Fruit fly (Drosophila melanogaster) whole organism, embryonic: ENCODE data around the gene Sec23.

Experiments used
- Aef1 ChIP-seq: fragments of 200-800 bp; sonication (Bioruptor generic); IDR thresholded peaks from 3 replicates; pipeline ENCODE4 v1.3.6; 2022; ENCODE audit warnings: missing biosample characterization, missing genetic modification characterization
- CG10267 ChIP-seq: fragments of 200-800 bp; sonication (Bioruptor generic); optimal IDR thresholded peaks from 2 replicates; lab custom pipeline; 2018; ENCODE audit warnings: missing biosample characterization, mild to moderate bottlenecking, missing genetic modification characterization, moderate library complexity
- CG11247 ChIP-seq: fragments of 200-800 bp; sonication (Bioruptor generic); IDR thresholded peaks from 2 replicates; pipeline ENCODE4 v1.3.6; 2022; ENCODE audit warnings: missing biosample characterization, missing genetic modification characterization
- CG12104 ChIP-seq: fragments of 200-800 bp; sonication (Bioruptor generic); optimal IDR thresholded peaks from 3 replicates; lab custom pipeline; 2016; ENCODE audit warnings: missing biosample characterization, missing genetic modification characterization
- CG13775 ChIP-seq: fragments of 200-800 bp; sonication (Bioruptor generic); optimal IDR thresholded peaks from 3 replicates; lab custom pipeline; 2017; ENCODE audit warnings: missing biosample characterization, mild to moderate bottlenecking, missing genetic modification characterization
- CG14710 ChIP-seq: fragments of 200-800 bp; sonication (Bioruptor generic); optimal IDR thresholded peaks from 3 replicates; lab custom pipeline; 2019; ENCODE audit warnings: missing biosample characterization, mild to moderate bottlenecking, missing genetic modification characterization, moderate library complexity
- CG16813 ChIP-seq: fragments of 200-800 bp; sonication (Bioruptor generic); IDR thresholded peaks from 3 replicates; pipeline ENCODE4 v1.3.6; 2022; ENCODE audit warnings: missing biosample characterization, missing genetic modification characterization; ENCODE audit not compliant: partially characterized antibody
- CG1792 ChIP-seq: fragments of 200-800 bp; sonication (Bioruptor generic); optimal IDR thresholded peaks from 2 replicates; lab custom pipeline; 2016; ENCODE audit warnings: missing biosample characterization, missing genetic modification characterization
- CG18011 ChIP-seq: fragments of 200-800 bp; sonication (Bioruptor generic); optimal IDR thresholded peaks from 2 replicates; lab custom pipeline; 2017; ENCODE audit warnings: missing biosample characterization, missing genetic modification characterization, mild to moderate bottlenecking, moderate library complexity, missing genotype
- CG18619 ChIP-seq: fragments of 200-800 bp; sonication (Bioruptor generic); optimal IDR thresholded peaks from 3 replicates; lab custom pipeline; 2017; ENCODE audit warnings: missing biosample characterization, mild to moderate bottlenecking, missing genetic modification characterization
- CG2116 ChIP-seq: fragments of 200-800 bp; sonication (Bioruptor generic); optimal IDR thresholded peaks from 3 replicates; lab custom pipeline; 2018; ENCODE audit warnings: missing biosample characterization, mild to moderate bottlenecking, missing genetic modification characterization
- CG2120 ChIP-seq: fragments of 200-800 bp; sonication (Bioruptor generic); optimal IDR thresholded peaks from 3 replicates; lab custom pipeline; 2016; ENCODE audit warnings: missing biosample characterization, missing genetic modification characterization
- CG5245 ChIP-seq: fragments of 200-800 bp; sonication (Bioruptor generic); optimal IDR thresholded peaks from 3 replicates; lab custom pipeline; 2016; ENCODE audit warnings: missing biosample characterization, missing genetic modification characterization
- CG8478 ChIP-seq: fragments of >200 bp; optimal IDR thresholded peaks from 2 replicates; lab custom pipeline; 2018
- Dad ChIP-seq: fragments of 200-800 bp; sonication (Bioruptor generic); optimal IDR thresholded peaks from 3 replicates; lab custom pipeline; 2016; ENCODE audit warnings: missing biosample characterization, missing genetic modification characterization
- Dek ChIP-seq: fragments of 200-800 bp; sonication (Bioruptor generic); optimal IDR thresholded peaks from 3 replicates; lab custom pipeline; 2019; ENCODE audit warnings: missing biosample characterization, mild to moderate bottlenecking, missing genetic modification characterization, moderate library complexity
- Dip2 ChIP-seq: fragments of 200-800 bp; sonication (Bioruptor generic); IDR thresholded peaks from 2 replicates; pipeline ENCODE4 v1.3.6; 2022; ENCODE audit warnings: missing biosample characterization, missing genetic modification characterization
- Dll ChIP-seq: fragments of 200-800 bp; sonication (Bioruptor generic); IDR thresholded peaks from 4 replicates; pipeline ENCODE4 v1.3.6; 2022; ENCODE audit warnings: missing biosample characterization, missing genetic modification characterization; ENCODE audit not compliant: partially characterized antibody
- E2f1 ChIP-seq: fragments of 200-800 bp; sonication (Bioruptor generic); IDR thresholded peaks from 2 replicates; pipeline ENCODE4 v1.3.6; 2022; ENCODE audit warnings: missing biosample characterization, missing genetic modification characterization
- E2f2 ChIP-seq: fragments of 200-800 bp; sonication (Bioruptor generic); IDR thresholded peaks from 2 replicates; pipeline ENCODE4 v1.3.6; 2022; ENCODE audit warnings: missing biosample characterization, missing genetic modification characterization
- ERR ChIP-seq: fragments of 200-800 bp; sonication (Bioruptor generic); optimal IDR thresholded peaks from 2 replicates; lab custom pipeline; 2016; ENCODE audit warnings: missing biosample characterization, missing genetic modification characterization
- Fer3 ChIP-seq: fragments of 200-800 bp; sonication (Bioruptor generic); optimal IDR thresholded peaks from 2 replicates; lab custom pipeline; 2018; ENCODE audit warnings: missing biosample characterization, mild to moderate bottlenecking, missing genetic modification characterization, moderate library complexity
- Lhr ChIP-seq: fragments of 200-800 bp; sonication (Bioruptor generic); optimal IDR thresholded peaks from 3 replicates; lab custom pipeline; 2017; ENCODE audit warnings: mild to moderate bottlenecking, missing biosample characterization, missing genetic modification reagents, missing genetic modification characterization
- Mes4 ChIP-seq: fragments of 200-800 bp; sonication (Bioruptor generic); optimal IDR thresholded peaks from 2 replicates; lab custom pipeline; 2016; ENCODE audit warnings: missing biosample characterization, missing genetic modification characterization
- Poxn ChIP-seq: fragments of 200-800 bp; sonication (Bioruptor generic); IDR thresholded peaks from 2 replicates; pipeline ENCODE4 v1.3.6; 2022; ENCODE audit warnings: missing biosample characterization, missing genetic modification characterization
- Six4 ChIP-seq: fragments of 200-800 bp; sonication (Bioruptor generic); optimal IDR thresholded peaks from 2 replicates; lab custom pipeline; 2016; ENCODE audit warnings: missing biosample characterization, missing genetic modification characterization
- Sry-β ChIP-seq: fragments of 200-800 bp; sonication (Bioruptor generic); optimal IDR thresholded peaks from 2 replicates; lab custom pipeline; 2018; ENCODE audit warnings: missing biosample characterization, mild to moderate bottlenecking, missing genetic modification characterization, moderate library complexity
- Sry-δ ChIP-seq: fragments of 200-800 bp; sonication (Bioruptor generic); optimal IDR thresholded peaks from 2 replicates; lab custom pipeline; 2016; ENCODE audit warnings: missing biosample characterization, missing genetic modification characterization
- Trl ChIP-seq, 3 experiments: fragments of >200 bp in 2 of 3; fragments of 200-800 bp in 1 of 3; sonication (Bioruptor generic) in 1 of 3; optimal IDR thresholded peaks; 2 replicates in 1 of 3; 3 replicates in 2 of 3; lab custom pipeline; 2016 to 2017; ENCODE audit warnings: missing biosample characterization in 1 of 3, missing genetic modification characterization in 1 of 3
- Xbp1 ChIP-seq: fragments of 200-800 bp; sonication (Bioruptor generic); optimal IDR thresholded peaks from 3 replicates; lab custom pipeline; 2016; ENCODE audit warnings: missing biosample characterization, mild to moderate bottlenecking, missing genetic modification characterization
- az2 ChIP-seq: fragments of 200-800 bp; sonication (Bioruptor generic); optimal IDR thresholded peaks from 3 replicates; lab custom pipeline; 2016; ENCODE audit warnings: missing biosample characterization, missing genetic modification characterization
- cas ChIP-seq: fragments of 200-800 bp; sonication (Bioruptor generic); IDR thresholded peaks from 2 replicates; pipeline ENCODE4 v1.3.6; 2022; ENCODE audit warnings: missing biosample characterization, missing genetic modification characterization
- chn ChIP-seq: fragments of 200-800 bp; sonication (Bioruptor generic); optimal IDR thresholded peaks from 2 replicates; lab custom pipeline; 2016; ENCODE audit warnings: missing biosample characterization, missing genetic modification characterization
- da ChIP-seq: fragments of 200-800 bp; sonication (Bioruptor generic); optimal IDR thresholded peaks from 2 replicates; lab custom pipeline; 2016; ENCODE audit warnings: missing biosample characterization, missing genetic modification characterization
- dan ChIP-seq: fragments of 200-800 bp; sonication (Bioruptor generic); IDR thresholded peaks from 2 replicates; pipeline ENCODE4 v1.3.6; 2022; ENCODE audit warnings: missing biosample characterization, missing genetic modification characterization
- emc ChIP-seq: fragments of 200-800 bp; sonication (Bioruptor generic); optimal IDR thresholded peaks from 2 replicates; lab custom pipeline; 2016; ENCODE audit warnings: missing biosample characterization, missing genetic modification characterization
- exex ChIP-seq: fragments of 200-800 bp; sonication (Bioruptor generic); optimal IDR thresholded peaks from 4 replicates; lab custom pipeline; 2018; ENCODE audit warnings: missing biosample characterization, mild to moderate bottlenecking, missing genetic modification characterization, moderate library complexity
- fd96Cb ChIP-seq: fragments of 200-800 bp; sonication (Bioruptor generic); optimal IDR thresholded peaks from 2 replicates; lab custom pipeline; 2018; ENCODE audit warnings: missing biosample characterization, mild to moderate bottlenecking, missing genetic modification characterization, moderate library complexity
- ftz-f1 ChIP-seq: fragments of 200-800 bp; sonication (Bioruptor generic); optimal IDR thresholded peaks from 2 replicates; lab custom pipeline; 2016; ENCODE audit warnings: missing biosample characterization, missing genetic modification characterization
- fu2 ChIP-seq: fragments of 200-800 bp; sonication (Bioruptor generic); optimal IDR thresholded peaks from 2 replicates; lab custom pipeline; 2016; ENCODE audit warnings: missing biosample characterization, missing genetic modification characterization
- gcm ChIP-seq: fragments of 200-800 bp; sonication (Bioruptor generic); optimal IDR thresholded peaks from 2 replicates; lab custom pipeline; 2019; ENCODE audit warnings: missing biosample characterization, mild to moderate bottlenecking, missing genetic modification characterization, moderate library complexity
- gcm2 ChIP-seq: fragments of 200-800 bp; sonication (Bioruptor generic); optimal IDR thresholded peaks from 2 replicates; lab custom pipeline; 2016; ENCODE audit warnings: missing biosample characterization, missing genetic modification characterization
- gem ChIP-seq: fragments of 200-800 bp; sonication (Bioruptor generic); optimal IDR thresholded peaks from 2 replicates; lab custom pipeline; 2019; ENCODE audit warnings: missing biosample characterization, mild to moderate bottlenecking, missing genetic modification characterization, moderate library complexity
- grn ChIP-seq: fragments of 200-800 bp; sonication (Bioruptor generic); optimal IDR thresholded peaks from 3 replicates; lab custom pipeline; 2017; ENCODE audit warnings: missing biosample characterization, missing genetic modification characterization
- hbn ChIP-seq: fragments of 200-800 bp; sonication (Bioruptor generic); IDR thresholded peaks from 2 replicates; pipeline ENCODE4 v1.3.6; 2022; ENCODE audit warnings: missing biosample characterization, missing genetic modification characterization; ENCODE audit not compliant: partially characterized antibody
- klu ChIP-seq: fragments of 200-800 bp; sonication (Bioruptor generic); IDR thresholded peaks from 2 replicates; pipeline ENCODE4 v1.3.6; 2022; ENCODE audit warnings: missing biosample characterization, missing genetic modification characterization
- row ChIP-seq: fragments of 200-800 bp; sonication (Bioruptor generic); IDR thresholded peaks from 3 replicates; pipeline ENCODE4 v1.3.6; 2022; ENCODE audit warnings: missing biosample characterization, missing genetic modification characterization
- sens ChIP-seq: fragments of 200-800 bp; sonication (Bioruptor generic); peaks from one replicate; lab custom pipeline; 2016; ENCODE audit warnings: missing biosample characterization, missing genetic modification characterization
- slp2 ChIP-seq: fragments of 200-800 bp; sonication (Bioruptor generic); optimal IDR thresholded peaks from 2 replicates; lab custom pipeline; 2016; ENCODE audit warnings: missing biosample characterization, missing genetic modification characterization
- twi ChIP-seq: fragments of 200-800 bp; optimal IDR thresholded peaks from 2 replicates; lab custom pipeline; 2019; ENCODE audit warnings: missing biosample characterization, mild to moderate bottlenecking, missing genetic modification characterization, moderate library complexity

The Sec23 gene

DNA sequence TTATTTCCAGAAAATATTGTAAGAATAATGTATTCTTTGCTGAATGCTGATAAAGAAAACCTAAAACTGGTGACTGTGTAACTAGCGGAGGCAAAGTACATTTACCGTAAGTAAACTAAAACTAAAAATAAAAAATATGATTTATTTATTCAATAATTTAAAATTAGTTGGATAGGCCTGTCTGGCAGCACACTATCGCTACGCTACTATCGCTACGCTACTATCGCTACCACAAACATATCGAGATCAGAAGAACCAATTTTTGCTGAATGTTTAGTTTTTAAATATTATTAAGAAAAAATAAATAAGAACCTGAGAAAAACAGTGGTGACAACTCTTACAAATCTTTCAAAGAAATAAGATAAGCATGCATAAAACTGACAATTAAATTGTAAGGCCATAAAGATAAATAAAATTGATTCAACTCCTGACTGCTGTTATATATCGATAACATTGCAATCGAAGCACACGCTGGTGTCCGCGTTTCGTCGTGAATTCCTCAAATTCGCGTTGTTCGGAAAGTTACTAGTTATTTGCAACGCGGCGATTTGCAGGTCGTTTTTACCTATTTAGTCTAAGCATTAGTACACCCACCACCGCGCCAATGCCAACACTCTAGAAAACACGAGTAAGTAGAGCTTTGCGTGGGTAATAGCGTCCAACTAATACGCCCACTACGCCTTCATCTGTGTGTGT, 11.5 kb downstream of the Sec23 start, which contains the start of gene Wdr33 (continued):
- TF ChIP-seq Sry-β, result no peak
- TF ChIP-seq E2f1, result peak; percentile 13; the same call in 1 of the 2 replicates
- TF ChIP-seq twi (tag; lab: Kevin White, UChicago), result no peak
- TF ChIP-seq dan (GFP tag; lab: Robert Waterston, UW), result no peak
- peak; percentile 16 for TF ChIP-seq Sry-δ
- no peak for TF ChIP-seq cas (GFP tag; lab: Robert Waterston, UW)
- peak; percentile 59 for TF ChIP-seq CG14710 (tag; lab: Kevin White, UChicago)
- peak; percentile 96 for TF ChIP-seq Dll (GFP tag; lab: Robert Waterston, UW)
- TF ChIP-seq CG11247 (GFP tag; lab: Robert Waterston, UW), result no peak
- TF ChIP-seq row (GFP tag; lab: Robert Waterston, UW), result peak; percentile 62; the same call in 2 of the 3 replicates
- TF ChIP-seq gem (tag; lab: Kevin White, UChicago), result no peak
- no peak for TF ChIP-seq E2f2 (GFP tag; lab: Robert Waterston, UW)
- TF ChIP-seq ftz-f1 (GFP tag; lab: Kevin White, UChicago), result no peak
- TF ChIP-seq slp2 (GFP tag; lab: Kevin White, UChicago), result no peak
- no peak for TF ChIP-seq Trl (optimal IDR thresholded peaks at IDR 0.05; lab: Kevin White, UChicago)
- no peak for TF ChIP-seq Trl (GFP tag; optimal IDR thresholded peaks at IDR 0.05; lab: Kevin White, UChicago)
- TF ChIP-seq fd96Cb (tag; lab: Kevin White, UChicago), result peak; percentile 49
- TF ChIP-seq grn (GFP tag; lab: Kevin White, UChicago), result no peak
- no peak for TF ChIP-seq Dad (GFP tag; lab: Kevin White, UChicago)
- TF ChIP-seq fu2 (GFP tag; lab: Kevin White, UChicago), result no peak
- TF ChIP-seq chn (GFP tag; lab: Kevin White, UChicago), result no peak
- peak; percentile 77 for TF ChIP-seq sens (GFP tag; lab: Kevin White, UChicago)
- peak; percentile 39 for TF ChIP-seq CG2116
- TF ChIP-seq Xbp1 (GFP tag; lab: Kevin White, UChicago), result peak; percentile 52
- peak; percentile 0 for TF ChIP-seq Fer3 (tag; lab: Kevin White, UChicago)
- peak; percentile 27 for TF ChIP-seq CG12104 (GFP tag; lab: Kevin White, UChicago)
- peak; percentile 69 for TF ChIP-seq CG13775 (GFP tag; lab: Kevin White, UChicago)
- peak; percentile 20 for TF ChIP-seq Lhr
- TF ChIP-seq klu (GFP tag; lab: Robert Waterston, UW), result no peak
- TF ChIP-seq Aef1, result no peak
- no peak for TF ChIP-seq CG18011
- TF ChIP-seq CG5245 (GFP tag; lab: Kevin White, UChicago), result no peak
- no peak for TF ChIP-seq ERR (GFP tag; lab: Kevin White, UChicago)
- peak; percentile 94 for TF ChIP-seq CG16813 (GFP tag; lab: Robert Waterston, UW)
- TF ChIP-seq CG2120 (GFP tag; lab: Kevin White, UChicago), result no peak
- peak; percentile 5 for TF ChIP-seq CG10267
- peak; percentile 34 for TF ChIP-seq Dek (tag; lab: Kevin White, UChicago)
- TF ChIP-seq Six4 (GFP tag; lab: Kevin White, UChicago), result no peak
- no peak for TF ChIP-seq exex
- TF ChIP-seq hbn (GFP tag; lab: Robert Waterston, UW), result peak; percentile 90
- no peak for TF ChIP-seq CG1792 (GFP tag; lab: Kevin White, UChicago)
- no peak for TF ChIP-seq emc (GFP tag; lab: Kevin White, UChicago)
- TF ChIP-seq Dip2 (GFP tag; lab: Robert Waterston, UW), result no peak
- no peak for TF ChIP-seq Poxn (GFP tag; lab: Robert Waterston, UW)
- no peak for TF ChIP-seq Mes4 (GFP tag; lab: Kevin White, UChicago)
- TF ChIP-seq az2 (GFP tag; lab: Kevin White, UChicago), result peak; percentile 46
- no peak for TF ChIP-seq gcm2 (GFP tag; lab: Kevin White, UChicago)
- TF ChIP-seq gcm, result no peak
- TF ChIP-seq CG18619 (GFP tag; lab: Kevin White, UChicago), result peak; percentile 1
- TF ChIP-seq da (GFP tag; lab: Kevin White, UChicago), result no peak
- TF ChIP-seq CG8478 (lab: Kevin White, UChicago), result no peak
